Worm (Caenorhabditis elegans) whole organism, L2 larva: ENCODE measurements around the gene coa-7.

Experiments used
- C34F6.9 ChIP-seq: fragments of 150-350 bp; optimal IDR thresholded peaks from 2 replicates; lab custom pipeline; 2014; ENCODE audit warnings: missing biosample characterization, missing genetic modification characterization
- F13H6.1 ChIP-seq: sonication (generic microtip); optimal IDR thresholded peaks from 2 replicates; lab custom pipeline; 2016; ENCODE audit warnings: missing genetic modification characterization, missing compliant biosample characterization
- R02D3.7 ChIP-seq: fragments of 150-350 bp; optimal IDR thresholded peaks from 2 replicates; lab custom pipeline; 2014; ENCODE audit warnings: missing biosample characterization, missing genetic modification characterization
- Y55F3AM.14 ChIP-seq: fragments of 200-800 bp; sonication (Bioruptor generic); optimal IDR thresholded peaks from 2 replicates; lab custom pipeline; 2018; ENCODE audit warnings: mild to moderate bottlenecking, missing genetic modification characterization, missing compliant biosample characterization
- ZK546.5 ChIP-seq: sonication (generic microtip); optimal IDR thresholded peaks from 2 replicates; lab custom pipeline; 2017; ENCODE audit warnings: missing biosample characterization, missing genetic modification characterization
- alr-1 ChIP-seq: fragments of 150-350 bp; optimal IDR thresholded peaks from 2 replicates; lab custom pipeline; 2014; ENCODE audit warnings: missing biosample characterization, missing genetic modification characterization
- aly-2 ChIP-seq: fragments of 150-350 bp; optimal IDR thresholded peaks from 2 replicates; lab custom pipeline; 2014; ENCODE audit warnings: missing biosample characterization, missing genetic modification characterization
- ama-1 ChIP-seq: fragments of 150-350 bp; optimal IDR thresholded peaks from 2 replicates; lab custom pipeline; 2018; ENCODE audit warnings: inconsistent platforms
- blmp-1 ChIP-seq: sonication (generic microtip); optimal IDR thresholded peaks from 2 replicates; lab custom pipeline; 2017; ENCODE audit warnings: missing genetic modification characterization, mild to moderate bottlenecking, missing compliant biosample characterization, antibody characterized with exemption, moderate library complexity; ENCODE audit not compliant: insufficient read depth
- ceh-16 ChIP-seq: fragments of 150-350 bp; optimal IDR thresholded peaks from 2 replicates; lab custom pipeline; 2014; ENCODE audit warnings: missing biosample characterization, missing genetic modification characterization
- ceh-82 ChIP-seq: fragments of 150-350 bp; optimal IDR thresholded peaks from 2 replicates; lab custom pipeline; 2014; ENCODE audit warnings: missing biosample characterization, missing genetic modification characterization
- crh-2 ChIP-seq: sonication (generic microtip); optimal IDR thresholded peaks from 2 replicates; lab custom pipeline; 2017; ENCODE audit warnings: missing biosample characterization, missing genetic modification characterization
- dmd-4 ChIP-seq: sonication (generic microtip); optimal IDR thresholded peaks from 2 replicates; lab custom pipeline; 2017; ENCODE audit warnings: missing biosample characterization, missing genetic modification characterization
- egl-27 ChIP-seq: sonication (generic microtip); optimal IDR thresholded peaks from 3 replicates; lab custom pipeline; 2017; ENCODE audit warnings: missing biosample characterization, missing genetic modification reagents, missing genetic modification characterization
- elt-1 ChIP-seq: fragments of 150-350 bp; optimal IDR thresholded peaks from 2 replicates; lab custom pipeline; 2014; ENCODE audit warnings: missing biosample characterization, missing genetic modification characterization
- elt-3 ChIP-seq: sonication (generic microtip); optimal IDR thresholded peaks from 2 replicates; lab custom pipeline; 2017; ENCODE audit warnings: missing biosample characterization, missing genetic modification characterization
- fos-1 ChIP-seq: fragments of 150-350 bp; optimal IDR thresholded peaks from 2 replicates; lab custom pipeline; 2014; ENCODE audit warnings: missing biosample characterization, missing genetic modification characterization
- gmeb-1 ChIP-seq: fragments of 150-350 bp; optimal IDR thresholded peaks from 2 replicates; lab custom pipeline; 2014; ENCODE audit warnings: missing biosample characterization, missing genetic modification characterization
- lin-11 ChIP-seq: fragments of 150-350 bp; sonication (generic microtip); optimal IDR thresholded peaks from 2 replicates; lab custom pipeline; 2014; ENCODE audit warnings: missing biosample characterization, missing genetic modification characterization, inconsistent platforms, mixed read lengths
- lin-13 ChIP-seq: fragments of 150-350 bp; optimal IDR thresholded peaks from 2 replicates; lab custom pipeline; 2014; ENCODE audit warnings: missing biosample characterization, missing genetic modification reagents, missing genetic modification characterization
- lin-39 ChIP-seq: fragments of 150-350 bp; optimal IDR thresholded peaks from 2 replicates; lab custom pipeline; 2014; ENCODE audit warnings: missing biosample characterization, missing genetic modification reagents, missing genetic modification characterization
- lsy-2 ChIP-seq, 2 experiments: fragments of 150-350 bp in 1 of 2; sonication (generic microtip) in 1 of 2; optimal IDR thresholded peaks; 2 replicates each; lab custom pipeline; 2014 to 2017; ENCODE audit warnings: missing biosample characterization in 2 of 2, missing genetic modification characterization in 2 of 2
- mab-5 ChIP-seq: fragments of 150-350 bp; optimal IDR thresholded peaks from 2 replicates; lab custom pipeline; 2014; ENCODE audit warnings: missing biosample characterization, missing genetic modification characterization
- mbf-1 ChIP-seq: sonication (generic microtip); optimal IDR thresholded peaks from 2 replicates; lab custom pipeline; 2017; ENCODE audit warnings: missing biosample characterization, missing genetic modification characterization
- mdl-1 ChIP-seq, 2 experiments: fragments of 150-350 bp in 1 of 2; sonication (generic microtip) in 1 of 2; optimal IDR thresholded peaks; 2 replicates each; lab custom pipeline; 2017; ENCODE audit warnings: missing biosample characterization in 2 of 2, missing genetic modification characterization in 2 of 2
- nhr-10 ChIP-seq: sonication (generic microtip); optimal IDR thresholded peaks from 2 replicates; lab custom pipeline; 2017; ENCODE audit warnings: missing biosample characterization, missing genetic modification characterization
- nhr-11 ChIP-seq: fragments of 150-350 bp; optimal IDR thresholded peaks from 2 replicates; lab custom pipeline; 2014; ENCODE audit warnings: missing biosample characterization, missing genetic modification characterization
- nhr-12 ChIP-seq: fragments of 150-350 bp; optimal IDR thresholded peaks from 2 replicates; lab custom pipeline; 2014; ENCODE audit warnings: missing biosample characterization, missing genetic modification characterization
- nhr-129 ChIP-seq: fragments of 150-350 bp; optimal IDR thresholded peaks from 2 replicates; lab custom pipeline; 2014; ENCODE audit warnings: missing biosample characterization, missing genetic modification characterization
- nhr-21 ChIP-seq: fragments of 150-350 bp; optimal IDR thresholded peaks from 2 replicates; lab custom pipeline; 2014; ENCODE audit warnings: missing biosample characterization, missing genetic modification characterization
- nhr-23 ChIP-seq: fragments of 150-350 bp; optimal IDR thresholded peaks from 2 replicates; lab custom pipeline; 2014; ENCODE audit warnings: missing biosample characterization, missing genetic modification reagents, missing genetic modification characterization
- nhr-237 ChIP-seq: fragments of 150-350 bp; optimal IDR thresholded peaks from 2 replicates; lab custom pipeline; 2014; ENCODE audit warnings: missing biosample characterization, missing genetic modification characterization
- nhr-25 ChIP-seq: fragments of 150-350 bp; sonication (generic microtip); optimal IDR thresholded peaks from 3 replicates; lab custom pipeline; 2014; ENCODE audit warnings: missing biosample characterization, missing genetic modification characterization
- nhr-6 ChIP-seq: fragments of 150-350 bp; optimal IDR thresholded peaks from 2 replicates; lab custom pipeline; 2014; ENCODE audit warnings: missing biosample characterization, missing genetic modification characterization
- nhr-77 ChIP-seq: fragments of 150-350 bp; optimal IDR thresholded peaks from 2 replicates; lab custom pipeline; 2014; ENCODE audit warnings: missing biosample characterization, missing genetic modification characterization
- peb-1 ChIP-seq: fragments of 150-350 bp; optimal IDR thresholded peaks from 2 replicates; lab custom pipeline; 2014; ENCODE audit warnings: missing biosample characterization, missing genetic modification characterization
- sem-4 ChIP-seq: fragments of 150-350 bp; optimal IDR thresholded peaks from 2 replicates; lab custom pipeline; 2014; ENCODE audit warnings: missing biosample characterization, missing genetic modification reagents, missing genetic modification characterization
- skn-1 ChIP-seq: sonication (generic microtip); optimal IDR thresholded peaks from 2 replicates; lab custom pipeline; 2017; ENCODE audit warnings: missing biosample characterization, missing genetic modification characterization
- sma-3 ChIP-seq: sonication (generic microtip); optimal IDR thresholded peaks from 2 replicates; lab custom pipeline; 2016; ENCODE audit warnings: missing genetic modification reagents, missing genetic modification characterization, missing compliant biosample characterization
- sma-9 ChIP-seq, 2 experiments: fragments of 150-350 bp in 1 of 2; sonication (generic microtip) in 1 of 2; optimal IDR thresholded peaks; 2 replicates each; lab custom pipeline; 2014 to 2016; ENCODE audit warnings: missing genetic modification characterization in 2 of 2, mild to moderate bottlenecking in 1 of 2, missing biosample characterization in 1 of 2, missing compliant biosample characterization in 1 of 2, missing genetic modification reagents in 1 of 2, moderate library complexity in 1 of 2
- snpc-4 ChIP-seq: fragments of 150-350 bp; optimal IDR thresholded peaks from 2 replicates; lab custom pipeline; 2014; ENCODE audit warnings: missing biosample characterization, missing genetic modification characterization
- unc-39 ChIP-seq: fragments of 150-350 bp; optimal IDR thresholded peaks from 2 replicates; lab custom pipeline; 2014; ENCODE audit warnings: missing biosample characterization, missing genetic modification characterization
- unc-55 ChIP-seq: fragments of 150-350 bp; sonication (generic microtip); optimal IDR thresholded peaks from 3 replicates; lab custom pipeline; 2014; ENCODE audit warnings: missing biosample characterization, missing genetic modification reagents, missing genetic modification characterization
- unc-62 ChIP-seq: fragments of 150-350 bp; optimal IDR thresholded peaks from 2 replicates; lab custom pipeline; 2014; ENCODE audit warnings: missing biosample characterization, missing genetic modification reagents, missing genetic modification characterization
- zag-1 ChIP-seq: fragments of 150-350 bp; optimal IDR thresholded peaks from 2 replicates; lab custom pipeline; 2014; ENCODE audit warnings: missing biosample characterization, missing genetic modification characterization
- ztf-1 ChIP-seq: fragments of 200-800 bp; sonication (Bioruptor generic); conservative IDR thresholded peaks from 2 replicates; pipeline ENCODE4 v1.3.6; 2022; ENCODE audit warnings: missing genetic modification characterization, missing compliant biosample characterization
- ztf-11 ChIP-seq: sonication (generic microtip); optimal IDR thresholded peaks from 2 replicates; lab custom pipeline; 2017; ENCODE audit warnings: missing biosample characterization, missing genetic modification characterization
- ztf-4 ChIP-seq: fragments of 150-350 bp; optimal IDR thresholded peaks from 2 replicates; lab custom pipeline; 2014; ENCODE audit warnings: missing biosample characterization, missing genetic modification characterization

coa-7 gene

ce11 chrII:11680220-11680619, 29.3 kb upstream of the coa-7 start:
- TF ChIP-seq ZK546.5 (tag; lab: Kevin White, UChicago) (no peak), gmeb-1 (tag; lab: Kevin White, UChicago) (no peak), blmp-1 (tag; lab: Kevin White, UChicago) (no peak), egl-27 (tag; lab: Kevin White, UChicago) (no peak), mbf-1 (tag; lab: Kevin White, UChicago) (no peak), peb-1 (no peak), fos-1 (tag; lab: Kevin White, UChicago) (no peak), elt-3 (tag; lab: Kevin White, UChicago) (no peak), nhr-21 (tag; lab: Kevin White, UChicago) (no peak), mab-5 (tag; lab: Kevin White, UChicago) (no peak), ztf-1 (GFP tag; lab: Robert Waterston, UW) (no peak), skn-1 (no peak), mdl-1 (tag; optimal IDR thresholded peaks at IDR 0.05; lab: Kevin White, UChicago) (no peak), nhr-10 (tag; lab: Kevin White, UChicago) (no peak), nhr-237 (tag; lab: Kevin White, UChicago) (no peak), lin-11 (no peak), ceh-82 (no peak)

- TF ChIP-seq ceh-16 (tag; lab: Kevin White, UChicago), result no peak
- TF ChIP-seq F13H6.1, result no peak
- TF ChIP-seq gmeb-1 (tag; lab: Kevin White, UChicago), result no peak
- no peak for TF ChIP-seq crh-2
- TF ChIP-seq nhr-23 (tag; lab: Kevin White, UChicago), result no peak
- no peak for TF ChIP-seq blmp-1 (tag; lab: Kevin White, UChicago)
- peak; percentile 14 for TF ChIP-seq R02D3.7 (tag; lab: Kevin White, UChicago)
- TF ChIP-seq lsy-2 (tag; optimal IDR thresholded peaks at IDR 0.05; lab: Kevin White, UChicago), result peak in 1 of 2 experiments; percentile 69
- no peak for TF ChIP-seq lin-39 (tag; lab: Kevin White, UChicago)
- no peak for TF ChIP-seq nhr-11 (tag; lab: Kevin White, UChicago)
- peak; percentile 2 for TF ChIP-seq mab-5 (tag; lab: Kevin White, UChicago)
- TF ChIP-seq ztf-11 (tag; lab: Kevin White, UChicago), result no peak
- TF ChIP-seq fos-1 (tag; lab: Kevin White, UChicago), result peak; percentile 43
- no peak for TF ChIP-seq elt-1
- TF ChIP-seq nhr-77 (tag; lab: Kevin White, UChicago), result no peak
- no peak for TF ChIP-seq unc-55 (GFP tag; lab: Kevin White, UChicago)
- no peak for TF ChIP-seq egl-27 (tag; lab: Kevin White, UChicago)
- TF ChIP-seq peb-1, result no peak
- peak; percentile 58 for TF ChIP-seq lin-11
- TF ChIP-seq C34F6.9, result no peak
- TF ChIP-seq mbf-1 (tag; lab: Kevin White, UChicago), result no peak
- TF ChIP-seq dmd-4 (tag; lab: Kevin White, UChicago), result no peak
- no peak for TF ChIP-seq ceh-82
- TF ChIP-seq nhr-6, result no peak
- no peak for TF ChIP-seq zag-1
- TF ChIP-seq ama-1, result no peak
- peak; percentile 81 for TF ChIP-seq nhr-129
- peak; percentile 54 for TF ChIP-seq sma-9 (GFP tag; optimal IDR thresholded peaks at IDR 0.05; lab: Kevin White, UChicago)
- no peak for TF ChIP-seq sma-9 (tag; optimal IDR thresholded peaks at IDR 0.05; lab: Kevin White, UChicago)
- no peak for TF ChIP-seq unc-39 (tag; lab: Kevin White, UChicago)
- peak; percentile 10 for TF ChIP-seq nhr-21 (tag; lab: Kevin White, UChicago)
- TF ChIP-seq unc-62 (GFP tag; lab: Kevin White, UChicago), result no peak
- TF ChIP-seq ztf-1 (GFP tag; lab: Robert Waterston, UW), result no peak
- TF ChIP-seq ZK546.5 (tag; lab: Kevin White, UChicago), result no peak
- TF ChIP-seq aly-2, result no peak
- TF ChIP-seq alr-1 (tag; lab: Kevin White, UChicago), result no peak
- TF ChIP-seq mdl-1 (tag; optimal IDR thresholded peaks at IDR 0.05; lab: Kevin White, UChicago), result no peak
- TF ChIP-seq elt-3 (tag; lab: Kevin White, UChicago), result no peak
- no peak for TF ChIP-seq Y55F3AM.14 (GFP tag; lab: Kevin White, UChicago)
- no peak for TF ChIP-seq sem-4 (tag; lab: Kevin White, UChicago)
- no peak for TF ChIP-seq nhr-25
- TF ChIP-seq nhr-10 (tag; lab: Kevin White, UChicago), result no peak
- TF ChIP-seq nhr-237 (tag; lab: Kevin White, UChicago), result no peak
- no peak for TF ChIP-seq nhr-12
- no peak for TF ChIP-seq snpc-4 (tag; lab: Kevin White, UChicago)
- peak; percentile 64 for TF ChIP-seq sma-3 (GFP tag; lab: Kevin White, UChicago)
- no peak for TF ChIP-seq ztf-4 (tag; lab: Kevin White, UChicago)
- TF ChIP-seq skn-1, result no peak
- TF ChIP-seq lin-13 (GFP tag; lab: Kevin White, UChicago), result no peak
- TF ChIP-seq, all 48 proteins: peak for 9
These were observed 25.0 kb upstream of the coa-7 start, which contains the start of the genes trr-1 and C47D12.2 for ce11 chrII:11675877-11676473. trr-1 (minus strand) TSS chrII:11675927. C47D12.2 (plus strand) TSS chrII:11676306.
